Fruit fly (Drosophila melanogaster) whole organism, wandering third instar larva: ENCODE results near the gene BORCS6.

Experiments
- GATAd ChIP-seq: sonication (Bioruptor generic); optimal IDR thresholded peaks from 2 replicates; lab custom pipeline; 2016; ENCODE audit warnings: missing biosample characterization, missing genetic modification characterization
- Jra ChIP-seq: sonication (Bioruptor generic); optimal IDR thresholded peaks from 2 replicates; lab custom pipeline; 2016; ENCODE audit warnings: missing biosample characterization, missing genetic modification characterization
- Myc ChIP-seq: fragments of >200 bp; optimal IDR thresholded peaks from 2 replicates; lab custom pipeline; 2017
- jim ChIP-seq: fragments of 175-275, 200-325 bp; sonication (Bioruptor generic); optimal IDR thresholded peaks from 2 replicates; lab custom pipeline; 2016; ENCODE audit warnings: missing biosample characterization, mild to moderate bottlenecking, missing genetic modification characterization

DNA sequence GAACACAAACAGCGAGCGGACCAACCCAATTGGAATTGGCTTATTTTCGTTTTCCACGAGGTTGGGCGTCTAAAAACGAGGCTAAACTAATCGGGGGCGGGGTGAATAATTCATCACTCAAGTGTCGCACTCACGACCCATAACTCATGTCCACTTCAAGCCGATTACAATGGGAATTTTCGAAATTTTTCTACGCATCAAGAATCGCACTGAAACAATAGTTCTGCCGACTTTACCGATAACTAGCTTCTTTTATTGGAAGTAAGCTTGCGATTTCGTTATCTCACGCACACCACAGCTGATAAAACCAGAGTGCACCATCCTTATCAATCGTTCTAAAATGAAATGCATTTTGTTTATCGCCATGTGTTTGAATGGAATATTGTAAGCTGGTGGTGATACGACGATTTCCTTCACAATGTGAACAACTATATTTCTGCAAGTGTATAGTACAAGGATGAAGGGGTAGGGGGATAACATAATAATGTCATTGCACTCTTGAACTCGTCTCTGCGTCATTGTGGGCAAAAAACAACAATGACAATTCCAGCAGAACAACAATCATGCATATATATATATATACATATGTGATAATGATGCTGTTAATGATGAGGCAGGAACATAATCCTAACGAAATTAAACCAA is 18.9 kb downstream of the BORCS6 start:
- TF ChIP-seq GATAd (GFP tag; lab: Kevin White, UChicago) (no peak), Jra (no peak), Myc (no peak), jim (GFP tag; lab: Kevin White, UChicago) (no peak)
